Worm (Caenorhabditis elegans): ENCODE data around the gene F32E10.8.

The F32E10.8 gene

ce11 chrIV:7611396-7611795, 44.0 kb downstream of the F32E10.8 start:
- TF ChIP-seq aly-1 (tag; optimal IDR thresholded peaks at IDR 0.05) (no peak), scrt-1 (GFP tag; IDR thresholded peaks at IDR 0.05) (no peak), ama-1 (optimal IDR thresholded peaks at IDR 0.05) (no peak), sea-1 (GFP tag; conservative IDR thresholded peaks at IDR 0.05) (no peak), hmbx-1 (tag; optimal IDR thresholded peaks at IDR 0.05) (no peak), ceh-36 (tag; optimal IDR thresholded peaks at IDR 0.05) (no peak), tbx-37 (GFP tag; conservative IDR thresholded peaks at IDR 0.05) (no peak), ceh-13 (GFP tag; optimal IDR thresholded peaks at IDR 0.05) (no peak), tbx-11 (GFP tag; IDR thresholded peaks at IDR 0.05) (no peak), ets-7 (tag; optimal IDR thresholded peaks at IDR 0.05) (no peak), hnd-1 (tag; optimal IDR thresholded peaks at IDR 0.05) (no peak), pes-1 (GFP tag; IDR thresholded peaks at IDR 0.05) (no peak), flt-1 (GFP tag; IDR thresholded peaks at IDR 0.05) (no peak), hmg-4 (GFP tag; optimal IDR thresholded peaks at IDR 0.05) (no peak)

ce11 chrIV:7612523-7612922, 45.1 kb downstream of the F32E10.8 start:
- TF ChIP-seq flt-1 (GFP tag; IDR thresholded peaks at IDR 0.05) (no peak), F13C5.2 (tag; optimal IDR thresholded peaks at IDR 0.05) (no peak), sea-1 (GFP tag; conservative IDR thresholded peaks at IDR 0.05) (no peak), ets-7 (tag; optimal IDR thresholded peaks at IDR 0.05) (no peak)
